Worm (Caenorhabditis elegans): ENCODE measurements around the gene gtr-1.
A peak's percentile ranks its signal among the peaks of the same experiment; 100 is the strongest.

gtr-1 gene

ce11 chrX:817984-818383 is 15.4 kb downstream of the gtr-1 start:
- TF ChIP-seq ztf-11 (tag; optimal IDR thresholded peaks at IDR 0.05) (no peak), egl-5 (tag; optimal IDR thresholded peaks at IDR 0.05) (no peak), nhr-25 (tag; optimal IDR thresholded peaks at IDR 0.05) (no peak), nhr-12 (tag; optimal IDR thresholded peaks at IDR 0.05) (no peak), nhr-67 (tag; optimal IDR thresholded peaks at IDR 0.05) (no peak)

ce11 chrX:823736-824135 is 21.2 kb downstream of the gtr-1 start:
- TF ChIP-seq jun-1 (tag; optimal IDR thresholded peaks at IDR 0.05), result peak; percentile 6
- peak; percentile 87 for TF ChIP-seq elt-2 (tag; optimal IDR thresholded peaks at IDR 0.05)
- TF ChIP-seq tbx-2 (tag; optimal IDR thresholded peaks at IDR 0.05), result no peak
- peak; percentile 53 for TF ChIP-seq pha-4 (tag; optimal IDR thresholded peaks at IDR 0.05)
- TF ChIP-seq pqm-1 (tag; optimal IDR thresholded peaks at IDR 0.05), result peak; percentile 86

- TF ChIP-seq nhr-12 (tag; optimal IDR thresholded peaks at IDR 0.05) (no peak), nhr-11 (tag; optimal IDR thresholded peaks at IDR 0.05) (no peak), nhr-77 (tag; optimal IDR thresholded peaks at IDR 0.05) (no peak), ZK546.5 (tag; optimal IDR thresholded peaks at IDR 0.05) (no peak), pha-4 (tag; optimal IDR thresholded peaks at IDR 0.05) (peak; percentile 9)
These were observed 22.8 kb downstream of the gtr-1 start, which contains the start of gene daf-3 for ce11 chrX:825375-825774. Gene daf-3, minus strand, starts transcription at chrX:825475.

- TF ChIP-seq nhr-77 (tag; optimal IDR thresholded peaks at IDR 0.05) (no peak), sea-2 (GFP tag; optimal IDR thresholded peaks at IDR 0.05) (peak; percentile 61), ceh-28 (tag; optimal IDR thresholded peaks at IDR 0.05) (peak; percentile 74), hmg-11 (tag; optimal IDR thresholded peaks at IDR 0.05) (peak; percentile 67), ama-1 (optimal IDR thresholded peaks at IDR 0.05) (no peak), nhr-23 (tag; optimal IDR thresholded peaks at IDR 0.05) (no peak), elt-2 (tag; optimal IDR thresholded peaks at IDR 0.05) (peak; percentile 45), nfya-1 (tag; optimal IDR thresholded peaks at IDR 0.05; ENCODE audit: insufficient read depth) (peak; percentile 52), nhr-76 (tag; optimal IDR thresholded peaks at IDR 0.05) (no peak), ztf-11 (tag; optimal IDR thresholded peaks at IDR 0.05) (no peak), elt-1 (tag; optimal IDR thresholded peaks at IDR 0.05) (no peak), lin-39 (tag; optimal IDR thresholded peaks at IDR 0.05) (peak; percentile 51)
These were observed 23.3 kb downstream of the gtr-1 start for ce11 chrX:825924-826323.

- peak; percentile 76 for TF ChIP-seq nfya-1 (tag; optimal IDR thresholded peaks at IDR 0.05; ENCODE audit: insufficient read depth)
- TF ChIP-seq elt-1 (tag; optimal IDR thresholded peaks at IDR 0.05), result peak; percentile 14
- no peak for TF ChIP-seq fos-1 (tag; optimal IDR thresholded peaks at IDR 0.05)
- no peak for TF ChIP-seq ceh-9 (tag; optimal IDR thresholded peaks at IDR 0.05)
- no peak for TF ChIP-seq nhr-67 (tag; optimal IDR thresholded peaks at IDR 0.05)
- no peak for TF ChIP-seq fkh-2 (tag; optimal IDR thresholded peaks at IDR 0.05)
- peak; percentile 46 for TF ChIP-seq jun-1 (tag; optimal IDR thresholded peaks at IDR 0.05)
- no peak for TF ChIP-seq nhr-28 (tag; optimal IDR thresholded peaks at IDR 0.05)
- TF ChIP-seq pha-4 (tag; optimal IDR thresholded peaks at IDR 0.05), result peak; percentile 79
- no peak for TF ChIP-seq tbx-2 (tag; optimal IDR thresholded peaks at IDR 0.05)
- TF ChIP-seq nhr-11 (tag; optimal IDR thresholded peaks at IDR 0.05), result peak; percentile 55
- no peak for TF ChIP-seq skn-1 (tag; optimal IDR thresholded peaks at IDR 0.05)
- no peak for TF ChIP-seq ztf-11 (tag; optimal IDR thresholded peaks at IDR 0.05)
- peak; percentile 1 for TF ChIP-seq lsy-12 (tag; optimal IDR thresholded peaks at IDR 0.05)
- TF ChIP-seq ceh-28 (tag; optimal IDR thresholded peaks at IDR 0.05), result peak; percentile 32
- peak; percentile 86 for TF ChIP-seq fkh-10 (GFP tag; optimal IDR thresholded peaks at IDR 0.05)
- TF ChIP-seq nhr-77 (tag; optimal IDR thresholded peaks at IDR 0.05), result no peak
- peak; percentile 92 for TF ChIP-seq hmg-11 (tag; optimal IDR thresholded peaks at IDR 0.05)
- TF ChIP-seq snpc-4 (tag; optimal IDR thresholded peaks at IDR 0.05), result peak; percentile 20
- no peak for TF ChIP-seq unc-62 (GFP tag; optimal IDR thresholded peaks at IDR 0.05)
- no peak for TF ChIP-seq pqm-1 (tag; optimal IDR thresholded peaks at IDR 0.05)
- peak; percentile 7 for TF ChIP-seq nhr-43 (tag; optimal IDR thresholded peaks at IDR 0.05; ENCODE audit: poor library complexity, severe bottlenecking)
- no peak for TF ChIP-seq sea-2 (GFP tag; optimal IDR thresholded peaks at IDR 0.05)
- TF ChIP-seq ztf-4 (tag; optimal IDR thresholded peaks at IDR 0.05), result no peak
- TF ChIP-seq elt-3 (tag; optimal IDR thresholded peaks at IDR 0.05), result no peak
- peak; percentile 43 for TF ChIP-seq lin-15B (tag; optimal IDR thresholded peaks at IDR 0.05)
- TF ChIP-seq mml-1 (tag; optimal IDR thresholded peaks at IDR 0.05), result no peak
- no peak for TF ChIP-seq mdl-1 (tag; optimal IDR thresholded peaks at IDR 0.05)
- TF ChIP-seq eor-1 (tag; optimal IDR thresholded peaks at IDR 0.05), result no peak
- TF ChIP-seq nhr-12 (tag; optimal IDR thresholded peaks at IDR 0.05), result no peak
- TF ChIP-seq daf-12 (tag; optimal IDR thresholded peaks at IDR 0.05), result peak; percentile 6
- TF ChIP-seq nhr-76 (tag; optimal IDR thresholded peaks at IDR 0.05), result no peak
- TF ChIP-seq nhr-237 (tag; optimal IDR thresholded peaks at IDR 0.05), result no peak
- no peak for TF ChIP-seq ZK546.5 (tag; optimal IDR thresholded peaks at IDR 0.05)
- peak; percentile 18 for TF ChIP-seq nhr-25 (tag; optimal IDR thresholded peaks at IDR 0.05)
- TF ChIP-seq nhr-23 (tag; optimal IDR thresholded peaks at IDR 0.05), result peak; percentile 44
- no peak for TF ChIP-seq zag-1 (tag; optimal IDR thresholded peaks at IDR 0.05)
- TF ChIP-seq lin-39 (tag; optimal IDR thresholded peaks at IDR 0.05), result peak; percentile 77
- no peak for TF ChIP-seq ceh-16 (tag; optimal IDR thresholded peaks at IDR 0.05)
- TF ChIP-seq unc-39 (tag; optimal IDR thresholded peaks at IDR 0.05), result no peak
These were observed 24.9 kb downstream of the gtr-1 start for ce11 chrX:827502-827901.
